Worm (Caenorhabditis elegans): ENCODE measurements around the gene str-30.
A peak's percentile ranks its signal among the peaks of the same experiment; 100 is the strongest.

The str-30 gene

DNA sequence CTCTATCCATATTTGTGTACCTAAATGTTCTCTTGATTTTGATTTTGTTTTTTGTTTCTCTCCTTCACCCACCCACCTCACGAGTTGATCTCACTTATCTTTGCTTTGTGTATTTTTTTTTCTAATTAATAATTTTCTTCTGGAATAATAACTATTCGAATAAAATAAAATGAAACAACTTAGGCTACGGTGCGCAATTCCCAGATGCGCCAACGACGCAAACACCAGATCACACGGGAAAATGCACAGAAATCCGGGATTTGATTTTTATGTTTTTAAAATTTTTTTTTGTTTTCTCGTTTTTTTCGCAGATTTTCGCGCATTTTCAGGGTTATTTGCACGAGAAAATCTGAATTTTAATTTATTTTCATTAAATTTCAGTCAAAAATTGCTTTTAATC lies 38.6 kb upstream of the str-30 start:
- TF ChIP-seq lsy-2 (tag; optimal IDR thresholded peaks at IDR 0.05) = peak in 1 of 2 experiments; percentile 59
- TF ChIP-seq pag-3 (tag; optimal IDR thresholded peaks at IDR 0.05; ENCODE audit: borderline replicate concordance, insufficient read depth) = no peak

DNA sequence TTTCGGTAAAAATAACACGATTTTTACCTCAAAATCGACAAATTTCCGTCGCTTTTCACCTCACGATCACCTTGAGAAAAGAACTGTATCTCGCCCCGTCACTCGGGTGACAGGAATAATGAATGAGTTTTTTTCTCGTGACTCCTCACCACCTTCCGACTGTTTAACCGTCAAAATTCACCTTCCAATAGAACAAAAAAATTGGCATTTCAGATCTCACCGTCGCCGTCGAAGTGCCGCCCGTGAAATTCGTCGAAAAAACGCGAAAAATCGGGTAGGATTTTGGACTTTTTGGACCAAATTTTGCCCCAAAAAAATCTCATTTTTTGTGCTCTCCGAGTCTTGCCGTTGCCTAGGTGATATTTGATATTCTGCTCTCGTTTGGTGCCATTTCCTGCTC lies 38.0 kb upstream of the str-30 start, which contains the start of gene unc-132:
Gene unc-132 (plus strand): TSS at position 208 of the 400 bp plus-strand sequence.
- TF ChIP-seq alr-1 (tag; optimal IDR thresholded peaks at IDR 0.05; ENCODE audit: borderline replicate concordance) (no peak), nhr-85 (tag) (peak; percentile 69), ceh-63 (GFP tag; optimal IDR thresholded peaks at IDR 0.05) (no peak)

- peak; percentile 87 for TF ChIP-seq lin-14 (GFP tag; optimal IDR thresholded peaks at IDR 0.05)
- TF ChIP-seq irx-1 (tag; optimal IDR thresholded peaks at IDR 0.05) = peak; percentile 18
- no peak for TF ChIP-seq C04F5.9 (tag; optimal IDR thresholded peaks at IDR 0.05)
- peak; percentile 3 for TF ChIP-seq fkh-8 (tag; optimal IDR thresholded peaks at IDR 0.05)
- peak in 2 of 3 experiments; percentile 4 to 19 for TF ChIP-seq ceh-82 (tag; optimal IDR thresholded peaks at IDR 0.05)
- TF ChIP-seq rnt-1 (tag; optimal IDR thresholded peaks at IDR 0.05) = peak; percentile 24
- no peak for TF ChIP-seq skn-1 (tag; optimal IDR thresholded peaks at IDR 0.05)
- no peak for TF ChIP-seq snpc-4 (tag; optimal IDR thresholded peaks at IDR 0.05)
- TF ChIP-seq unc-98 (GFP tag; IDR thresholded peaks at IDR 0.05) = no peak
- TF ChIP-seq hlh-4 (tag; optimal IDR thresholded peaks at IDR 0.05) = no peak
- no peak for TF ChIP-seq ceh-8 (GFP tag; optimal IDR thresholded peaks at IDR 0.05)
- no peak for TF ChIP-seq nhr-76 (tag; optimal IDR thresholded peaks at IDR 0.05)
- TF ChIP-seq C34B4.2 (tag; optimal IDR thresholded peaks at IDR 0.05) = no peak
- no peak for TF ChIP-seq elt-2 (tag; optimal IDR thresholded peaks at IDR 0.05)
- no peak for TF ChIP-seq egl-27 (tag; optimal IDR thresholded peaks at IDR 0.05)
- TF ChIP-seq dsc-1 (tag; optimal IDR thresholded peaks at IDR 0.05) = no peak
- no peak for TF ChIP-seq ama-1 (optimal IDR thresholded peaks at IDR 0.05)
- no peak for TF ChIP-seq ceh-63 (GFP tag; optimal IDR thresholded peaks at IDR 0.05)
- TF ChIP-seq tlp-1 (tag; optimal IDR thresholded peaks at IDR 0.05) = no peak
- TF ChIP-seq unc-86 (tag; optimal IDR thresholded peaks at IDR 0.05) = no peak
- no peak for TF ChIP-seq fos-1 (tag; optimal IDR thresholded peaks at IDR 0.05)
- TF ChIP-seq C16A3.4 (tag; optimal IDR thresholded peaks at IDR 0.05) = no peak
- TF ChIP-seq efl-3 (GFP tag; optimal IDR thresholded peaks at IDR 0.05) = no peak
- peak; percentile 10 to 37 for TF ChIP-seq lsy-2 (tag; optimal IDR thresholded peaks at IDR 0.05)
- peak; percentile 13 for TF ChIP-seq fkh-10 (GFP tag; optimal IDR thresholded peaks at IDR 0.05)
- TF ChIP-seq egl-13 (tag; optimal IDR thresholded peaks at IDR 0.05) = no peak
- no peak for TF ChIP-seq lir-3 (tag; optimal IDR thresholded peaks at IDR 0.05; ENCODE audit: poor library complexity)
- no peak for TF ChIP-seq ceh-90 (tag; optimal IDR thresholded peaks at IDR 0.05)
- TF ChIP-seq aly-2 (tag; optimal IDR thresholded peaks at IDR 0.05) = no peak
- TF ChIP-seq ces-1 (GFP tag; optimal IDR thresholded peaks at IDR 0.05) = no peak
- no peak for TF ChIP-seq zag-1 (tag; optimal IDR thresholded peaks at IDR 0.05)
- TF ChIP-seq fkh-4 (tag; optimal IDR thresholded peaks at IDR 0.05; ENCODE audit: borderline replicate concordance) = no peak
- TF ChIP-seq lin-15B (tag; optimal IDR thresholded peaks at IDR 0.05) = no peak
- TF ChIP-seq hpl-2 (GFP tag; optimal IDR thresholded peaks at IDR 0.05) = no peak
- TF ChIP-seq nhr-77 (tag; optimal IDR thresholded peaks at IDR 0.05) = no peak
- TF ChIP-seq sox-4 (tag; optimal IDR thresholded peaks at IDR 0.05) = no peak
- no peak for TF ChIP-seq sptf-1 (tag; optimal IDR thresholded peaks at IDR 0.05)
- no peak for TF ChIP-seq unc-62 (GFP tag; optimal IDR thresholded peaks at IDR 0.05)
- TF ChIP-seq mab-9 (GFP tag; IDR thresholded peaks at IDR 0.05) = no peak
- no peak for TF ChIP-seq pax-3 (tag; optimal IDR thresholded peaks at IDR 0.05)
- no peak for TF ChIP-seq nhr-85 (tag)
- no peak for TF ChIP-seq blmp-1 (tag; optimal IDR thresholded peaks at IDR 0.05)
- no peak for TF ChIP-seq vab-15 (tag; optimal IDR thresholded peaks at IDR 0.05)
- no peak for TF ChIP-seq ztf-4 (tag; optimal IDR thresholded peaks at IDR 0.05)
- no peak for TF ChIP-seq isw-1 (GFP tag; IDR thresholded peaks at IDR 0.05)
- TF ChIP-seq nhr-237 (tag; optimal IDR thresholded peaks at IDR 0.05) = no peak
- no peak for TF ChIP-seq grh-1 (GFP tag; IDR thresholded peaks at IDR 0.05)
- no peak for TF ChIP-seq nhr-11 (tag; optimal IDR thresholded peaks at IDR 0.05)
Observed at ce11 chrV:3688733-3689132, 36.1 kb upstream of the str-30 start.
